Fruit fly (Drosophila melanogaster) whole organism, pupa: ENCODE measurements around the gene CG4462.

Experiments
- CG12605 ChIP-seq: fragments of 200-800 bp; sonication (Bioruptor generic); IDR thresholded peaks from 2 replicates; pipeline ENCODE4 v1.3.6; 2022; ENCODE audit warnings: missing biosample characterization, missing genetic modification characterization
- CG14655 ChIP-seq: fragments of 200-800 bp; sonication (Bioruptor generic); optimal IDR thresholded peaks from 3 replicates; lab custom pipeline; 2017; ENCODE audit warnings: mild to moderate bottlenecking, missing biosample characterization, missing genetic modification reagents, missing genetic modification characterization
- CG15710 ChIP-seq: fragments of 200-800 bp; sonication (Bioruptor generic); optimal IDR thresholded peaks from 2 replicates; lab custom pipeline; 2018; ENCODE audit warnings: missing biosample characterization, mild to moderate bottlenecking, missing genetic modification characterization, moderate library complexity
- CG8301 ChIP-seq: fragments of 200-800 bp; sonication (Bioruptor generic); optimal IDR thresholded peaks from 2 replicates; lab custom pipeline; 2018; ENCODE audit warnings: missing biosample characterization, mild to moderate bottlenecking, missing genetic modification characterization
- fd96Ca ChIP-seq: fragments of 200-800 bp; sonication (Bioruptor generic); IDR thresholded peaks from 3 replicates; pipeline ENCODE4 v1.3.6; 2022; ENCODE audit warnings: missing biosample characterization, missing genetic modification characterization

- TF ChIP-seq CG14655 (no peak), fd96Ca (no peak), CG8301 (tag; lab: Kevin White, UChicago) (no peak), CG15710 (tag; lab: Kevin White, UChicago) (no peak), CG12605 (GFP tag; lab: Robert Waterston, UW) (no peak)
Measured at dm6 chr3R:19925271-19925670, at the start of gene CG4462.
